Worm (Caenorhabditis elegans): ENCODE data around the gene ugt-22.

ugt-22 gene

DNA sequence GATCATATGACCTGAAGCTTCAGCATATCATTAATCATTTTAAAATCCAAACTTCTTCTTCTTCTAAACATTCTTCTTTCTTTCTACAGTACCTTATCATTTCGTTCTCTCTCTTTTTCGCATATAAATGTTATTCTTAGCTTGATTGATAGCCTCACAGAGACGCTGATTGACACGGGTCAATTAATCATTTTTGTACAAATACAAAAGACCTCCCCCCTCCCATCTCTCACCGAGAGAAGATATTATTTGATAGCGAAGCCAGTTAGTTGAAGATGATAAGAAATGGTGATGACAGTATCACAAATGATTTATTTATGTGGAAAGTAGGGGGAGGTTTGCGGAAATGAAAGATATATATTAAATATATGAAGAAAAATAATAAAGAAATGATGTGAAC, 43.7 kb downstream of the ugt-22 start:
- TF ChIP-seq aly-2 (tag; optimal IDR thresholded peaks at IDR 0.05) (no peak), jun-1 (tag; optimal IDR thresholded peaks at IDR 0.05) (no peak), nhr-23 (tag; optimal IDR thresholded peaks at IDR 0.05) (peak; percentile 93), nhr-43 (tag; optimal IDR thresholded peaks at IDR 0.05; ENCODE audit: poor library complexity, severe bottlenecking) (peak; percentile 86), nhr-67 (tag; optimal IDR thresholded peaks at IDR 0.05) (no peak), ztf-4 (tag; optimal IDR thresholded peaks at IDR 0.05) (no peak), ztf-11 (tag; optimal IDR thresholded peaks at IDR 0.05) (no peak), nhr-237 (tag; optimal IDR thresholded peaks at IDR 0.05) (no peak), ceh-28 (tag; optimal IDR thresholded peaks at IDR 0.05) (peak; percentile 13), fkh-2 (tag; optimal IDR thresholded peaks at IDR 0.05) (no peak), mdl-1 (tag; optimal IDR thresholded peaks at IDR 0.05) (no peak), pqm-1 (tag; optimal IDR thresholded peaks at IDR 0.05) (no peak), elt-3 (tag; optimal IDR thresholded peaks at IDR 0.05) (peak; percentile 38 to 95 (median 85)), R02D3.7 (tag; optimal IDR thresholded peaks at IDR 0.05) (no peak), ama-1 (optimal IDR thresholded peaks at IDR 0.05) (no peak), hmg-11 (tag; optimal IDR thresholded peaks at IDR 0.05) (no peak), nfya-1 (tag; optimal IDR thresholded peaks at IDR 0.05; ENCODE audit: insufficient read depth) (peak; percentile 40), pha-4 (tag; optimal IDR thresholded peaks at IDR 0.05) (no peak), elt-1 (tag; optimal IDR thresholded peaks at IDR 0.05) (no peak), nhr-28 (tag; optimal IDR thresholded peaks at IDR 0.05) (no peak), nhr-11 (tag; optimal IDR thresholded peaks at IDR 0.05) (no peak), ZK546.5 (tag; optimal IDR thresholded peaks at IDR 0.05) (no peak), skn-1 (tag; optimal IDR thresholded peaks at IDR 0.05) (no peak), nhr-25 (tag; optimal IDR thresholded peaks at IDR 0.05) (peak; percentile 79), sea-2 (GFP tag; optimal IDR thresholded peaks at IDR 0.05) (no peak), ceh-9 (tag; optimal IDR thresholded peaks at IDR 0.05) (no peak), lsy-12 (tag; optimal IDR thresholded peaks at IDR 0.05) (no peak), fos-1 (tag; optimal IDR thresholded peaks at IDR 0.05) (no peak), unc-62 (GFP tag; optimal IDR thresholded peaks at IDR 0.05) (peak; percentile 94), ceh-82 (tag; optimal IDR thresholded peaks at IDR 0.05) (no peak), daf-12 (tag; optimal IDR thresholded peaks at IDR 0.05) (no peak), eor-1 (tag; optimal IDR thresholded peaks at IDR 0.05) (no peak), nhr-76 (tag; optimal IDR thresholded peaks at IDR 0.05) (no peak), egl-5 (tag; optimal IDR thresholded peaks at IDR 0.05) (no peak), tbx-2 (tag; optimal IDR thresholded peaks at IDR 0.05) (no peak), lin-39 (tag; optimal IDR thresholded peaks at IDR 0.05) (peak; percentile 19)

DNA sequence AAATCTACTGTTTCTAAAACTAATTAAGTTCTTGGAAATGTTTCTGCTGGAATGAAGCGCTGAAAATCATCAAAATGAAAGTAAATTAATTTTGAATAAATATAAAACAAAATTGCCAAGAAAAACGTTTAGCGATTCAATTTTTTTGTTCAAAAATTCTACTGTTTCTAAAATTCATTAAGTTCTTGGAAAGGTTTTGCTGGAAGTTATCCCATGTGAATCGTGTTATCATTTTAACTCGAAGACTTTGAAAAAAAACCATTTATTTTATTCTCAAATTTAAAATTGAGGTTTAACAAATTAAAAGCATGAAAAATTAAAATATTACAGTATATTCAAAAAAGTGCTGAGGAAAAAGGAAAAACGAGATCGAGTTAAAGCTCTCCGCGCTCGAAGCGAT, 45.8 kb downstream of the ugt-22 start:
- TF ChIP-seq ama-1 (optimal IDR thresholded peaks at IDR 0.05), result no peak
- no peak for TF ChIP-seq sea-2 (GFP tag; optimal IDR thresholded peaks at IDR 0.05)
- TF ChIP-seq nfya-1 (tag; optimal IDR thresholded peaks at IDR 0.05; ENCODE audit: insufficient read depth), result no peak
- no peak for TF ChIP-seq nhr-25 (tag; optimal IDR thresholded peaks at IDR 0.05)

DNA sequence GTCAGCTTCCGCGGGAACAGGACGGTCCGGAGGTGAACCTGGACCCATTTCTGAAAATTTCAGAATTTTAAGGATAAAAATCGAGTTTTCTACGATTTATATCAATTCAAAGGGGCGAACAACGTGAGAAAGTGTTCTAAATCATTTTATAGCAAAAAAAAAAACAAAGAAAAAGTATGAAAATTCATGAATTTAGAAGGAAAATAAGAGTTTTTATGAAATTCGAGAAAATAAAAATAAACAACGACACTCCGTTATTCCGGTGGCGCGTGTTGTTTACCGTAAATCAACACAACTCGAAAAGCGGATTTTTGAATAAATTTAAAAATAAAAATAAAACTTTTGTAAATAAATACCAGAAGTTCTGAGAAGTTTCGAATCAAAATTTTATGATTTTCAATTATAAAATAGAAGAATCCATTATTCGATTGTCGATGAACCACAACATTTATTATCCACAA, 47.9 kb downstream of the ugt-22 start, which contains the start of gene nyn-1:
Gene nyn-1, minus strand, starts transcription at position 51 of the 461 bp plus-strand sequence.
- TF ChIP-seq aly-2 (tag; optimal IDR thresholded peaks at IDR 0.05) (no peak), mml-1 (tag; optimal IDR thresholded peaks at IDR 0.05) (no peak), R02D3.7 (tag; optimal IDR thresholded peaks at IDR 0.05) (peak; percentile 32), ceh-9 (tag; optimal IDR thresholded peaks at IDR 0.05) (no peak)

DNA sequence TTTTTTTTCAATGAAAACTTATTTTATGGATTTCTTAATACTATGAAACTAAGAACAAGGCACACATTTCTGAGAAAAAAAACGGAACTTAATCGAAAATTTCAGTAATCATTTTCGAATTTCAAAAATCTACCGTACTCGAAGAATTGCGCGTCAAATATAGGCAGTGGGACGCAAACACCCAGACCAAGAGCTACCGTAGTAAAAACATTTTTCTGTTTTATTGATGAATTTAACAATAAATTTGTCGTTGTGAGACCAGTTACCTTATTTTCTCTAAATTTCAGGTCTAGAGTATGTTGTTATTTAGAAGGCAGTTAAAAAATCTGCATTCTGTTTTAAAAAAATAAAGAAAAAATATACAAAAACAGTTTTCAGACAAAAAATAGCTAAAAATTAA, 48.6 kb downstream of the ugt-22 start:
- TF ChIP-seq egl-27 (tag; optimal IDR thresholded peaks at IDR 0.05), result no peak
